Worm (Caenorhabditis elegans): ENCODE data around the gene C31E10.11.

Gene C31E10.11

DNA sequence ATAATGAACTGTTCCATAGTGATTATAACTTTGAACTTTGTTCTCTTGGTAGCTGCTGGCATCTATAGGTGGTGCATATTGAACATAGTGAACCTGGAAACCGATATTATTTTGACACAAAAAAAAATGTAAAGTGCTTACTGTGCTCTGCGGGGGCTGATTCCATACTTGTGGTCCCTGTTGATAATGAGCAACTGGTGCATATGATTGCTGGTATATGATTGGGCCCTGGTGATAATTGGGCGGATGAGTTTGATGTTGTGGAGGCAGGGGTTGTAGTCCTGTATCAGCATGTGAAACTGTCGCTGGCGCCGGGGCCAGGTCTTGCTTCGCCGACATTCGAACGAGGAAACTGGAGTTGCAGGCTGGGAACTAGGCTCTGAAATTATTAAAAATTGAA, 22.3 kb downstream of the C31E10.11 start, which contains the start of gene pqn-39:
Gene pqn-39, minus strand, starts transcription at position 385 of the 400 bp plus-strand sequence.
- TF ChIP-seq ref-1 (GFP tag; conservative IDR thresholded peaks at IDR 0.05) (no peak), T22C8.4 (GFP tag; IDR thresholded peaks at IDR 0.05) (no peak), cog-1 (tag; optimal IDR thresholded peaks at IDR 0.05) (no peak), med-1 (GFP tag; optimal IDR thresholded peaks at IDR 0.05; ENCODE audit: insufficient read depth) (no peak), tab-1 (GFP tag; IDR thresholded peaks at IDR 0.05) (no peak), ztf-29 (GFP tag; IDR thresholded peaks at IDR 0.05) (no peak), ztf-23 (GFP tag; IDR thresholded peaks at IDR 0.05) (no peak), flt-1 (GFP tag; IDR thresholded peaks at IDR 0.05) (no peak), klf-2 (GFP tag; conservative IDR thresholded peaks at IDR 0.05) (no peak)

ce11 chrX:13963203-13963602, 27.4 kb downstream of the C31E10.11 start, which contains the start of gene F48F7.3:
Gene F48F7.3, plus strand, starts transcription at chrX:13963503.
- TF ChIP-seq ztf-29 (GFP tag; IDR thresholded peaks at IDR 0.05): no peak

ce11 chrX:13959849-13960248, 30.7 kb downstream of the C31E10.11 start, which contains the start of gene syx-2:
Gene syx-2, plus strand, starts transcription at chrX:13960149.
- TF ChIP-seq tab-1 (GFP tag; IDR thresholded peaks at IDR 0.05): no peak
- no peak for TF ChIP-seq ref-1 (GFP tag; conservative IDR thresholded peaks at IDR 0.05)
- TF ChIP-seq ztf-29 (GFP tag; IDR thresholded peaks at IDR 0.05): no peak
- no peak for TF ChIP-seq T22C8.4 (GFP tag; IDR thresholded peaks at IDR 0.05)
- TF ChIP-seq cog-1 (tag; optimal IDR thresholded peaks at IDR 0.05): no peak
- no peak for TF ChIP-seq klf-2 (GFP tag; conservative IDR thresholded peaks at IDR 0.05)
- no peak for TF ChIP-seq ztf-23 (GFP tag; IDR thresholded peaks at IDR 0.05)
- no peak for TF ChIP-seq flt-1 (GFP tag; IDR thresholded peaks at IDR 0.05)
- TF ChIP-seq med-1 (GFP tag; optimal IDR thresholded peaks at IDR 0.05; ENCODE audit: insufficient read depth): no peak

DNA sequence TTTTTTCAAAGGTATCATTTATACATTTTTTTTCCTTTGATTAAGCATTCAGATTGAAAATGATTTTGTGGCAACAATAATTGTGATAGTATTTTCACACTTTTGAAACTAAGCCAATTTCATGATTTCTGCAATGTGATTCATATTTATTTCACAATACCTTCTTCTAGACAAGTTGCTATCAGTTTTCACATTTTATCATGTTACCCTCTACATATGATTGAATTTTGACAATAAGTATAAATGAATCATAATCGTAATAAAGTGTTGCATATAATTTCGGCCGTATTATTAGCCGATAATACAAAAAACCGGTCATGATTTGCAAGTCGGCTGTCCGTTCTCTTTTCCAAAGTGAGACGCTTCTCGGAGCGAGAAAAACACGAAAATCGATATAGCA, 31.2 kb downstream of the C31E10.11 start:
- no peak for TF ChIP-seq ref-1 (GFP tag; conservative IDR thresholded peaks at IDR 0.05)

DNA sequence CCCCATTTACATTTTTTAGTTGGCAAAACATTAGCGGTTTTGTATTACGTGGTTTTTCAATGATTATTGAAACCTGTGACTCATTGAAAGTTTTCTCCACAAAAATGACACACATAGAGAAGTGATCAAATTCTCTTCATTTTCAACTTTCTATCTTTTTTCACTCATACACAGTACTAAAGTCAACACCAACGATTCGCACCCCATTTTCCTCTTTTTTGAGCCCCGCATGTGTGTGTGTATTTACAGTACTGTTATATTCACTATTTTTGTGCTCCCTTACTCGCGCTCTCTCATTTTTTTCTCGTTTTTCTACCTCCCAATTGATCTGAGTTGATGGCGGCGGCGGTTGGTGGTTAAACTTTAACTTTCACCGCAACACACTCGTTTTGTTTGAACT, 32.1 kb downstream of the C31E10.11 start:
- no peak for TF ChIP-seq ztf-29 (GFP tag; IDR thresholded peaks at IDR 0.05)
- no peak for TF ChIP-seq ref-1 (GFP tag; conservative IDR thresholded peaks at IDR 0.05)
- no peak for TF ChIP-seq klf-2 (GFP tag; conservative IDR thresholded peaks at IDR 0.05)
- no peak for TF ChIP-seq med-1 (GFP tag; optimal IDR thresholded peaks at IDR 0.05; ENCODE audit: insufficient read depth)
- TF ChIP-seq ztf-23 (GFP tag; IDR thresholded peaks at IDR 0.05): no peak
- TF ChIP-seq T22C8.4 (GFP tag; IDR thresholded peaks at IDR 0.05): no peak

ce11 chrX:13952347-13952746, 38.2 kb downstream of the C31E10.11 start:
- no peak for TF ChIP-seq ztf-29 (GFP tag; IDR thresholded peaks at IDR 0.05)
- TF ChIP-seq ref-1 (GFP tag; conservative IDR thresholded peaks at IDR 0.05): no peak
- TF ChIP-seq tab-1 (GFP tag; IDR thresholded peaks at IDR 0.05): no peak
- no peak for TF ChIP-seq ztf-23 (GFP tag; IDR thresholded peaks at IDR 0.05)
- no peak for TF ChIP-seq cog-1 (tag; optimal IDR thresholded peaks at IDR 0.05)

- peak; percentile 62; the same call in 1 of the 2 replicates for TF ChIP-seq ztf-29 (GFP tag; IDR thresholded peaks at IDR 0.05)
- no peak for TF ChIP-seq klf-2 (GFP tag; conservative IDR thresholded peaks at IDR 0.05)
- TF ChIP-seq cog-1 (tag; optimal IDR thresholded peaks at IDR 0.05): peak; percentile 46
- 0 out of 2 replicates have a peak, but pooled peaks have one; percentile 42 for TF ChIP-seq flt-1 (GFP tag; IDR thresholded peaks at IDR 0.05)
These were observed 39.9 kb downstream of the C31E10.11 start for ce11 chrX:13950620-13951152.

DNA sequence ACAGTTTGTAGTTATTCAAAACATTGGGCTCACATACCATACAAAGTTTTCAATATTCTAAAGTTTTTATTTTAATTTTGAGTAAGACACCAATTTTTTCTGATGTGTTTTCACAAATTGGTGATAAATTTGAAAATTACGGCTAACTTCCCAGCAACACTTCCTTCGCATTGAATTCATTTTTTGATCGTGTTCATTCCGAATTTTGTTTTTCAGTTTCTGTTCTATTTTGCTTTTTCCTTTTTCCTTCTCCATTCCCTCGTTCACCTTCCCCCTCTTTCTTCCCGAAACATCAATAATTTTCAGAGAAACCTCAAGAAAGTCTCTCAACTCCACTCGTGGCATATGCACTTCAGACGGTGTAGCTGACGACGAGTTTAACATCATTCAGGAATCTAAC, 41.8 kb downstream of the C31E10.11 start, which contains the start of gene alg-1:
Gene alg-1, plus strand, starts transcription at position 301 of the 400 bp plus-strand sequence.
- TF ChIP-seq med-1 (GFP tag; optimal IDR thresholded peaks at IDR 0.05; ENCODE audit: insufficient read depth): no peak
- no peak for TF ChIP-seq T22C8.4 (GFP tag; IDR thresholded peaks at IDR 0.05)
- TF ChIP-seq flt-1 (GFP tag; IDR thresholded peaks at IDR 0.05): no peak
- no peak for TF ChIP-seq ztf-29 (GFP tag; IDR thresholded peaks at IDR 0.05)
- no peak for TF ChIP-seq ztf-23 (GFP tag; IDR thresholded peaks at IDR 0.05)
- TF ChIP-seq klf-2 (GFP tag; conservative IDR thresholded peaks at IDR 0.05): no peak
- no peak for TF ChIP-seq cog-1 (tag; optimal IDR thresholded peaks at IDR 0.05)
- TF ChIP-seq ref-1 (GFP tag; conservative IDR thresholded peaks at IDR 0.05): no peak
- no peak for TF ChIP-seq tab-1 (GFP tag; IDR thresholded peaks at IDR 0.05)

DNA sequence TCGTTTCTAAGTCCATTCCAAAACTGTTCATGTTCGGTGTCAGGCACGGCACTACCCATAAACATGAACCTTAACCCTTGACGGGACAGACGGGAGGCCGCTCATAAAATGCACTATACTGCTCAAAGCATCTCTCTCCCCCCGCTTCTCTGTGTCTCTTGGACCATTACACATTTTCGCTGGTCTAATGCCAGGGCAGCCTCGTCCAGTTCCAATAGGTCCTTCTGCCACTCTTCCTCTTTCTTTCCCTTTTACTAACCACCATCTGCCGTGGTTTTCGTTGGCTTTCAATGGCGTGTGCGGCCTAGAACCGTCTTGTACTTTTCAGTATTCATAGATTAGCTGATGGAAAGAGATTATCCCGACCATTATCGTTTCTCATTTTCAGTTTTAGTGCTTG, 42.4 kb downstream of the C31E10.11 start:
- TF ChIP-seq tab-1 (GFP tag; IDR thresholded peaks at IDR 0.05) (no peak), ztf-23 (GFP tag; IDR thresholded peaks at IDR 0.05) (peak; percentile 55; the same call in 1 of the 2 replicates), flt-1 (GFP tag; IDR thresholded peaks at IDR 0.05) (peak; percentile 47; the same call in 1 of the 2 replicates)

ce11 chrX:13946693-13947583, 43.6 kb downstream of the C31E10.11 start:
- no peak for TF ChIP-seq ztf-23 (GFP tag; IDR thresholded peaks at IDR 0.05)
- no peak for TF ChIP-seq med-1 (GFP tag; optimal IDR thresholded peaks at IDR 0.05; ENCODE audit: insufficient read depth)
- TF ChIP-seq flt-1 (GFP tag; IDR thresholded peaks at IDR 0.05): no peak
- TF ChIP-seq cog-1 (tag; optimal IDR thresholded peaks at IDR 0.05): no peak
